Worm (Caenorhabditis elegans) whole organism, mixed stage, embryonic: Measurements from ENCODE around the gene tofu-1.

Experiments used
- ces-1 ChIP-seq: fragments of 150-350 bp; optimal IDR thresholded peaks from 2 replicates; lab custom pipeline; 2014; ENCODE audit warnings: missing biosample characterization, missing genetic modification reagents, missing genetic modification characterization
- pha-4 ChIP-seq: fragments of 150-350 bp; optimal IDR thresholded peaks from 2 replicates; lab custom pipeline; 2018; ENCODE audit warnings: missing biosample characterization, missing genetic modification reagents, missing genetic modification characterization
- unc-120 ChIP-seq: sonication (generic microtip); optimal IDR thresholded peaks from 2 replicates; lab custom pipeline; 2017; ENCODE audit warnings: missing genetic modification characterization, missing compliant biosample characterization; ENCODE audit not compliant: poor library complexity, severe bottlenecking
- unc-62 ChIP-seq: fragments of 150-350 bp; optimal IDR thresholded peaks from 2 replicates; lab custom pipeline; 2014; ENCODE audit warnings: missing biosample characterization, missing genetic modification reagents, missing genetic modification characterization
- ztf-11 ChIP-seq: fragments of 150-350 bp; optimal IDR thresholded peaks from 2 replicates; lab custom pipeline; 2014; ENCODE audit warnings: missing biosample characterization, missing genetic modification characterization

DNA sequence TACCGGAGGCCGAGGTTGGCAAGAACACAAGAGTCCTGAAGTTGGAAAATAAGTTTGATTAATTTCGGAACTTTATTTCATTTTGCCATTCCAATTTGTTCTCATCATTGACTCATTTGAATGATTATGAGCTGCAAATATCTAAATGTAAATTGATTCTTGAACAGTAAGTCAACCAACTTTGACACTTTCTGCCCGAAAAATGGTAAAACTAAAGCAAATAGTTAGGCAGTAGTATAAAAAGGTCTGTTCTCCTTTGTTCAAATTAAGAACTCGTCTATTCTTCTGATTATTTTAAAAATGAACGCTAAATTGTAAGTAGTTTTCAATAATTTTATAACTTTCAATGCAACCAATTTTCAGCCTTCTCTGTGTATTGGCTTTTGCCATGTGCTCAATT lies 37.9 kb upstream of the tofu-1 start, which contains the start of gene fipr-12:
- TF ChIP-seq ztf-11 (tag; lab: Kevin White, UChicago) (no peak), pha-4 (tag; lab: Kevin White, UChicago) (no peak), ces-1 (GFP tag; lab: Kevin White, UChicago) (no peak), unc-120 (no peak), unc-62 (GFP tag; lab: Kevin White, UChicago) (no peak)
